Worm (Caenorhabditis elegans): ENCODE results near the gene gly-12.

DNA sequence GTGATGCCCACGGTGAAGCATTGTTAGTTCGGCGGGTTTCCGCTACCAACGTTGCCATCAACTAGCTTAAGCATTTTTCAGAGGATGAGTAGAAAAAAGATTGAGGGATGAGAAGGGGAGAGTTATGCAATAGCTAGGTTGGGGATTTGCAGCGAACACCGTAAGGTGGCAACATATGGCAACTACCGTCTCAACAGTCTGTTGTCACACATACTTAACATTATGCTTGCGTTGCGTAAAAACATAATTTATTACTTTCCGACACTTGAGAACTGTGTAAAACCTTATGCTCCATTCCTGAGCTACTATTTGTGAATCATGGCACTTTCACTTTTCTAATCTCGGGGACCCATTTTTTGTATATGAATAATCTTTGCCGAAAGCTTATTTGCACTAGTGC is 19.0 kb upstream of the gly-12 start:
- TF ChIP-seq ama-1 (optimal IDR thresholded peaks at IDR 0.05) (no peak), F13H6.1 (tag; optimal IDR thresholded peaks at IDR 0.05) (no peak), nhr-10 (tag; optimal IDR thresholded peaks at IDR 0.05) (no peak), snpc-4 (tag; optimal IDR thresholded peaks at IDR 0.05) (no peak), nhr-23 (tag; optimal IDR thresholded peaks at IDR 0.05) (no peak), elt-3 (tag; optimal IDR thresholded peaks at IDR 0.05) (no peak), elt-1 (tag; optimal IDR thresholded peaks at IDR 0.05) (no peak), lin-13 (GFP tag; optimal IDR thresholded peaks at IDR 0.05) (no peak), nhr-21 (tag; optimal IDR thresholded peaks at IDR 0.05) (no peak), skn-1 (tag; optimal IDR thresholded peaks at IDR 0.05) (no peak), nhr-237 (tag; optimal IDR thresholded peaks at IDR 0.05) (no peak), unc-39 (tag; optimal IDR thresholded peaks at IDR 0.05) (no peak), blmp-1 (tag; optimal IDR thresholded peaks at IDR 0.05; ENCODE audit: insufficient read depth) (no peak)
